Fruit fly (Drosophila melanogaster) whole organism, wandering third instar larva: ENCODE measurements around the gene Pli.

Source experiments
- Abd-B ChIP-seq: fragments of >200 bp; optimal IDR thresholded peaks from 2 replicates; lab custom pipeline; 2017; ENCODE audit warnings: missing biosample characterization, missing genetic modification characterization
- CG9705 ChIP-seq: fragments of 200-800 bp; sonication (Bioruptor generic); optimal IDR thresholded peaks from 2 replicates; lab custom pipeline; 2018; ENCODE audit warnings: missing biosample characterization, mild to moderate bottlenecking, missing genetic modification characterization
- Dfd ChIP-seq: fragments of >200 bp; optimal IDR thresholded peaks from 2 replicates; lab custom pipeline; 2017; ENCODE audit warnings: missing biosample characterization, missing genetic modification characterization
- Dif ChIP-seq: fragments of 200-275, 200-300 bp; sonication (Bioruptor generic); optimal IDR thresholded peaks from 2 replicates; lab custom pipeline; 2018; ENCODE audit warnings: missing biosample characterization, missing genetic modification characterization; ENCODE audit not compliant: partially characterized antibody
- GATAd ChIP-seq: sonication (Bioruptor generic); optimal IDR thresholded peaks from 2 replicates; lab custom pipeline; 2016; ENCODE audit warnings: missing biosample characterization, missing genetic modification characterization
- Hr78 ChIP-seq: fragments of >200 bp; optimal IDR thresholded peaks from 2 replicates; lab custom pipeline; 2017; ENCODE audit warnings: missing biosample characterization, missing genetic modification characterization
- Hr83 ChIP-seq: fragments of 200-300 bp; sonication (Bioruptor generic); optimal IDR thresholded peaks from 2 replicates; lab custom pipeline; 2016; ENCODE audit warnings: missing biosample characterization, mild to moderate bottlenecking, missing genetic modification characterization, moderate library complexity; ENCODE audit not compliant: poor library complexity, severe bottlenecking
- Jra ChIP-seq: sonication (Bioruptor generic); optimal IDR thresholded peaks from 2 replicates; lab custom pipeline; 2016; ENCODE audit warnings: missing biosample characterization, missing genetic modification characterization
- Mio ChIP-seq: sonication (Bioruptor generic); optimal IDR thresholded peaks from 2 replicates; lab custom pipeline; 2016; ENCODE audit warnings: missing biosample characterization, missing genetic modification characterization
- N ChIP-seq: fragments of >200 bp; optimal IDR thresholded peaks from 2 replicates; lab custom pipeline; 2018; ENCODE audit warnings: missing biosample characterization, missing external identifiers, missing genetic modification characterization
- OdsH ChIP-seq: fragments of 200-800 bp; sonication (Bioruptor generic); optimal IDR thresholded peaks from 2 replicates; lab custom pipeline; 2016; ENCODE audit warnings: missing biosample characterization, mild to moderate bottlenecking, missing genetic modification characterization
- Rel ChIP-seq, 2 experiments: fragments of 200-800 bp; sonication (Bioruptor generic) in 1 of 2; optimal IDR thresholded peaks; 2 replicates in 1 of 2; 3 replicates in 1 of 2; lab custom pipeline; 2016 to 2019; ENCODE audit warnings: mild to moderate bottlenecking in 2 of 2, missing biosample characterization in 2 of 2, missing genetic modification characterization in 2 of 2, moderate library complexity in 1 of 2
- Sp1 ChIP-seq: fragments of 200-800 bp; sonication (Bioruptor generic); optimal IDR thresholded peaks from 3 replicates; lab custom pipeline; 2019; ENCODE audit warnings: missing biosample characterization, mild to moderate bottlenecking, missing genetic modification characterization, moderate library complexity
- Vsx2 ChIP-seq: fragments of 200-300, 225-300 bp; sonication (Bioruptor generic); optimal IDR thresholded peaks from 2 replicates; lab custom pipeline; 2018; ENCODE audit warnings: missing biosample characterization, missing genetic modification characterization; ENCODE audit not compliant: partially characterized antibody
- br ChIP-seq: fragments of 200-800 bp; sonication (Bioruptor generic); optimal IDR thresholded peaks from 2 replicates; lab custom pipeline; 2016; ENCODE audit warnings: missing biosample characterization, missing genetic modification characterization
- brk ChIP-seq: fragments of 200-800 bp; sonication (Bioruptor generic); optimal IDR thresholded peaks from 2 replicates; lab custom pipeline; 2016; ENCODE audit warnings: missing biosample characterization, mild to moderate bottlenecking, missing genetic modification characterization
- dl ChIP-seq, 2 experiments: fragments of 175-275, 200-275 bp in 1 of 2; fragments of 200-275 bp in 1 of 2; sonication (Bioruptor generic); optimal IDR thresholded peaks; lab custom pipeline; 2018; ENCODE audit warnings: mild to moderate bottlenecking in 2 of 2, missing biosample characterization in 2 of 2, missing genetic modification characterization in 2 of 2, moderate library complexity in 2 of 2; ENCODE audit not compliant: partially characterized antibody in 2 of 2, insufficient read depth in 1 of 2
- dmrt93B ChIP-seq: fragments of 200-800 bp; sonication (Bioruptor generic); optimal IDR thresholded peaks from 2 replicates; lab custom pipeline; 2018; ENCODE audit warnings: missing biosample characterization, mild to moderate bottlenecking, missing genetic modification characterization
- dsf ChIP-seq: sonication (Bioruptor generic); optimal IDR thresholded peaks from 2 replicates; lab custom pipeline; 2016; ENCODE audit warnings: missing biosample characterization, missing genetic modification characterization, borderline replicate concordance
- ey ChIP-seq: fragments of 200-800 bp; sonication (Bioruptor generic); optimal IDR thresholded peaks from 2 replicates; lab custom pipeline; 2016; ENCODE audit warnings: missing biosample characterization, missing genetic modification characterization
- foxo ChIP-seq, 2 experiments: fragments of 200-800 bp; sonication (Bioruptor generic); optimal IDR thresholded peaks; 2 replicates in 1 of 2; 3 replicates in 1 of 2; lab custom pipeline; 2016 to 2017; ENCODE audit warnings: missing biosample characterization in 2 of 2, missing genetic modification characterization in 2 of 2
- fru ChIP-seq: fragments of 200-800 bp; sonication (Bioruptor generic); optimal IDR thresholded peaks from 3 replicates; lab custom pipeline; 2016; ENCODE audit warnings: missing biosample characterization, mild to moderate bottlenecking, missing genetic modification characterization
- h ChIP-seq: fragments of 200-800 bp; sonication (Bioruptor generic); optimal IDR thresholded peaks from 3 replicates; lab custom pipeline; 2016; ENCODE audit warnings: missing biosample characterization, mild to moderate bottlenecking, missing genetic modification characterization
- jim ChIP-seq: fragments of 175-275, 200-325 bp; sonication (Bioruptor generic); optimal IDR thresholded peaks from 2 replicates; lab custom pipeline; 2016; ENCODE audit warnings: missing biosample characterization, mild to moderate bottlenecking, missing genetic modification characterization
- rgr ChIP-seq: fragments of 200-800 bp; sonication (Bioruptor generic); optimal IDR thresholded peaks from 3 replicates; lab custom pipeline; 2016; ENCODE audit warnings: missing biosample characterization, mild to moderate bottlenecking, missing genetic modification characterization
- sage ChIP-seq: fragments of 200-800 bp; sonication (Bioruptor generic); optimal IDR thresholded peaks from 2 replicates; lab custom pipeline; 2016; ENCODE audit warnings: missing biosample characterization, mild to moderate bottlenecking, missing genetic modification characterization
- sv ChIP-seq: fragments of 200-800 bp; sonication (Bioruptor generic); optimal IDR thresholded peaks from 3 replicates; lab custom pipeline; 2016; ENCODE audit warnings: missing biosample characterization, missing genetic modification characterization
- tai ChIP-seq: sonication (Bioruptor generic); optimal IDR thresholded peaks from 2 replicates; lab custom pipeline; 2016; ENCODE audit warnings: missing biosample characterization, missing genetic modification characterization
- usp ChIP-seq: fragments of >200 bp; optimal IDR thresholded peaks from 2 replicates; lab custom pipeline; 2017; ENCODE audit warnings: missing biosample characterization, missing genetic modification characterization
- woc ChIP-seq: sonication (Bioruptor generic); optimal IDR thresholded peaks from 2 replicates; lab custom pipeline; 2016; ENCODE audit warnings: missing biosample characterization, mild to moderate bottlenecking, missing genetic modification characterization

Gene Pli

dm6 chr3R:23831696-23832095, 58.2 kb downstream of the Pli start:
- TF ChIP-seq dl (GFP tag; optimal IDR thresholded peaks at IDR 0.05; lab: Kevin White, UChicago; ENCODE audit: insufficient read depth in 1 of 2, partially characterized antibody in 2 of 2) (no peak), fru (GFP tag; lab: Kevin White, UChicago) (no peak)

dm6 chr3R:23827093-23827492, 62.8 kb downstream of the Pli start:
- TF ChIP-seq jim (GFP tag; lab: Kevin White, UChicago) (no peak), fru (GFP tag; lab: Kevin White, UChicago) (no peak), brk (GFP tag; lab: Kevin White, UChicago) (no peak), N (no peak), rgr (GFP tag; lab: Kevin White, UChicago) (no peak), tai (GFP tag; lab: Kevin White, UChicago) (no peak), Abd-B (GFP tag; lab: Kevin White, UChicago) (no peak), Dfd (peak; percentile 16)

- no peak for TF ChIP-seq br (GFP tag; lab: Kevin White, UChicago)
- no peak for TF ChIP-seq usp (GFP tag; lab: Kevin White, UChicago)
- TF ChIP-seq Sp1 = no peak
- no peak for TF ChIP-seq Abd-B (GFP tag; lab: Kevin White, UChicago)
- no peak for TF ChIP-seq Jra
- TF ChIP-seq Dfd = no peak
- no peak for TF ChIP-seq Hr78 (GFP tag; lab: Kevin White, UChicago)
- no peak for TF ChIP-seq sv (GFP tag; lab: Kevin White, UChicago)
- no peak for TF ChIP-seq dsf (GFP tag; lab: Kevin White, UChicago)
- no peak for TF ChIP-seq dmrt93B (GFP tag; lab: Kevin White, UChicago)
- no peak for TF ChIP-seq tai (GFP tag; lab: Kevin White, UChicago)
- TF ChIP-seq woc (GFP tag; lab: Kevin White, UChicago) = no peak
- TF ChIP-seq OdsH (GFP tag; lab: Kevin White, UChicago) = no peak
- TF ChIP-seq Vsx2 (GFP tag; lab: Kevin White, UChicago) = no peak
- TF ChIP-seq GATAd (GFP tag; lab: Kevin White, UChicago) = no peak
- no peak for TF ChIP-seq Dif
- TF ChIP-seq CG9705 (GFP tag; lab: Kevin White, UChicago) = no peak
- TF ChIP-seq h (GFP tag; lab: Kevin White, UChicago) = no peak
- no peak for TF ChIP-seq ey (GFP tag; lab: Kevin White, UChicago)
These were observed 66.2 kb downstream of the Pli start for dm6 chr3R:23823678-23824077.

- no peak for TF ChIP-seq ey (GFP tag; lab: Kevin White, UChicago)
- no peak for TF ChIP-seq jim (GFP tag; lab: Kevin White, UChicago)
- no peak for TF ChIP-seq foxo (GFP tag; optimal IDR thresholded peaks at IDR 0.05; lab: Kevin White, UChicago)
- no peak for TF ChIP-seq dl (GFP tag; optimal IDR thresholded peaks at IDR 0.05; lab: Kevin White, UChicago; ENCODE audit: insufficient read depth in 1 of 2, partially characterized antibody in 2 of 2)
- TF ChIP-seq brk (GFP tag; lab: Kevin White, UChicago) = no peak
- TF ChIP-seq Mio (GFP tag; lab: Kevin White, UChicago) = no peak
- no peak for TF ChIP-seq fru (GFP tag; lab: Kevin White, UChicago)
- TF ChIP-seq Sp1 = no peak
- TF ChIP-seq Dif = no peak
- TF ChIP-seq GATAd (GFP tag; lab: Kevin White, UChicago) = no peak
- no peak for TF ChIP-seq sv (GFP tag; lab: Kevin White, UChicago)
- TF ChIP-seq Abd-B (GFP tag; lab: Kevin White, UChicago) = no peak
- no peak for TF ChIP-seq Hr83
- TF ChIP-seq Hr78 (GFP tag; lab: Kevin White, UChicago) = no peak
- no peak for TF ChIP-seq usp (GFP tag; lab: Kevin White, UChicago)
- no peak for TF ChIP-seq sage (GFP tag; lab: Kevin White, UChicago)
- no peak for TF ChIP-seq rgr (GFP tag; lab: Kevin White, UChicago)
- TF ChIP-seq N = no peak
- TF ChIP-seq, all 38 proteins: peak for 0
These were observed 66.9 kb downstream of the Pli start for dm6 chr3R:23822969-23823368.

- TF ChIP-seq sv (GFP tag; lab: Kevin White, UChicago) = peak; percentile 25
- TF ChIP-seq foxo (GFP tag; optimal IDR thresholded peaks at IDR 0.05; lab: Kevin White, UChicago) = peak in 1 of 2 experiments; percentile 41
- no peak for TF ChIP-seq N
- TF ChIP-seq Rel (GFP tag; optimal IDR thresholded peaks at IDR 0.05; lab: Kevin White, UChicago) = no peak
- peak; percentile 45 for TF ChIP-seq Rel (tag; optimal IDR thresholded peaks at IDR 0.05; lab: Kevin White, UChicago)
- no peak for TF ChIP-seq woc (GFP tag; lab: Kevin White, UChicago)
These were observed 69.6 kb downstream of the Pli start for dm6 chr3R:23820290-23820689.
